Fruit fly (Drosophila melanogaster) whole organism, embryonic: ENCODE data around the gene Ssadh.
A peak's percentile ranks its signal among the peaks of the same experiment; 100 is the strongest.

ENCODE experiments used
- Abd-B ChIP-seq: fragments of 200-800 bp; sonication (Bioruptor generic); optimal IDR thresholded peaks from 2 replicates; lab custom pipeline; 2018; ENCODE audit warnings: missing biosample characterization, mild to moderate bottlenecking, missing genetic modification characterization, moderate library complexity
- Awh ChIP-seq: fragments of 200-800 bp; sonication (Bioruptor generic); IDR thresholded peaks from 2 replicates; pipeline ENCODE4, ENCODE4 v1.3.6; 2022; ENCODE audit warnings: missing biosample characterization, missing genetic modification characterization
- Bdp1 ChIP-seq: fragments of 200-800 bp; sonication (Bioruptor generic); optimal IDR thresholded peaks from 3 replicates; lab custom pipeline; 2016; ENCODE audit warnings: missing biosample characterization, missing genetic modification characterization
- CG10209 ChIP-seq: fragments of 200-800 bp; sonication (Bioruptor generic); optimal IDR thresholded peaks from 3 replicates; lab custom pipeline; 2017; ENCODE audit warnings: missing biosample characterization, mild to moderate bottlenecking, missing genetic modification characterization, missing genetic modification reagents
- CG10462 ChIP-seq: fragments of 200-800 bp; sonication (Bioruptor generic); optimal IDR thresholded peaks from 2 replicates; lab custom pipeline; 2016; ENCODE audit warnings: missing biosample characterization, missing genetic modification characterization
- CG11398 ChIP-seq: fragments of 200-800 bp; sonication (Bioruptor generic); optimal IDR thresholded peaks from 2 replicates; lab custom pipeline; 2016; ENCODE audit warnings: missing biosample characterization, missing genetic modification characterization
- CG12071 ChIP-seq: fragments of 200-800 bp; sonication (Bioruptor generic); optimal IDR thresholded peaks from 3 replicates; lab custom pipeline; 2018; ENCODE audit warnings: missing biosample characterization, mild to moderate bottlenecking, missing genetic modification characterization
- CG16863 ChIP-seq: fragments of 200-800 bp; sonication (Bioruptor generic); optimal IDR thresholded peaks from 3 replicates; lab custom pipeline; 2016; ENCODE audit warnings: missing biosample characterization, missing genetic modification characterization
- CG17186 ChIP-seq: fragments of 200-800 bp; sonication (Bioruptor generic); optimal IDR thresholded peaks from 3 replicates; lab custom pipeline; 2017; ENCODE audit warnings: missing biosample characterization, missing genetic modification reagents, missing genetic modification characterization
- CG18599 ChIP-seq: fragments of 200-800 bp; sonication (Bioruptor generic); optimal IDR thresholded peaks from 3 replicates; lab custom pipeline; 2017; ENCODE audit warnings: missing biosample characterization, missing genetic modification characterization, mild to moderate bottlenecking, moderate library complexity, missing genetic modification reagents
- CG2120 ChIP-seq: fragments of 200-800 bp; sonication (Bioruptor generic); optimal IDR thresholded peaks from 3 replicates; lab custom pipeline; 2016; ENCODE audit warnings: missing biosample characterization, missing genetic modification characterization
- CG2889 ChIP-seq: fragments of 200-800 bp; sonication (Bioruptor generic); IDR thresholded peaks from 3 replicates; pipeline ENCODE4 v1.3.6; 2022; ENCODE audit warnings: missing biosample characterization, missing genetic modification characterization
- CG32767 ChIP-seq: fragments of 200-800 bp; sonication (Bioruptor generic); IDR thresholded peaks from 2 replicates; pipeline ENCODE4 v1.3.6; 2022; ENCODE audit warnings: missing biosample characterization, missing genetic modification characterization
- CG32772 ChIP-seq: fragments of 200-800 bp; sonication (Bioruptor generic); IDR thresholded peaks from 2 replicates; pipeline ENCODE4 v1.3.6; 2022; ENCODE audit warnings: missing biosample characterization, missing genetic modification characterization
- CG4424 ChIP-seq: fragments of 200-800 bp; sonication (Bioruptor generic); optimal IDR thresholded peaks from 3 replicates; lab custom pipeline; 2016; ENCODE audit warnings: missing biosample characterization, missing genetic modification characterization
- CG7556 ChIP-seq: fragments of 200-800 bp; sonication (Bioruptor generic); optimal IDR thresholded peaks from 2 replicates; lab custom pipeline; 2017; ENCODE audit warnings: missing biosample characterization, mild to moderate bottlenecking, missing genetic modification characterization
- CG8089 ChIP-seq: fragments of 200-800 bp; sonication (Bioruptor generic); optimal IDR thresholded peaks from 3 replicates; lab custom pipeline; 2016; ENCODE audit warnings: missing biosample characterization, missing genetic modification characterization
- CG8281 ChIP-seq: fragments of 200-800 bp; sonication (Bioruptor generic); optimal IDR thresholded peaks from 2 replicates; lab custom pipeline; 2018; ENCODE audit warnings: missing biosample characterization, mild to moderate bottlenecking, missing genetic modification characterization, moderate library complexity
- CG9609 ChIP-seq: fragments of 200-800 bp; sonication (Bioruptor generic); optimal IDR thresholded peaks from 3 replicates; lab custom pipeline; 2016; ENCODE audit warnings: missing biosample characterization, missing genetic modification characterization
- CG9797 ChIP-seq: fragments of 200-800 bp; sonication (Bioruptor generic); optimal IDR thresholded peaks from 3 replicates; lab custom pipeline; 2018; ENCODE audit warnings: missing biosample characterization, mild to moderate bottlenecking, missing genetic modification characterization
- Chrac-16 ChIP-seq: fragments of 200-800 bp; sonication (Bioruptor generic); optimal IDR thresholded peaks from 3 replicates; lab custom pipeline; 2016; ENCODE audit warnings: missing biosample characterization, missing genetic modification characterization
- Dbx ChIP-seq: fragments of 200-800 bp; sonication (Bioruptor generic); IDR thresholded peaks from 3 replicates; pipeline ENCODE4 v1.3.6; 2022; ENCODE audit warnings: missing biosample characterization, missing genetic modification characterization
- ERR ChIP-seq: fragments of 200-800 bp; sonication (Bioruptor generic); optimal IDR thresholded peaks from 2 replicates; lab custom pipeline; 2016; ENCODE audit warnings: missing biosample characterization, missing genetic modification characterization
- Hsf ChIP-seq: fragments of 200-800 bp; sonication (Bioruptor generic); optimal IDR thresholded peaks from 3 replicates; lab custom pipeline; 2016; ENCODE audit warnings: missing biosample characterization, missing genetic modification characterization
- Jarid2 ChIP-seq: fragments of 200-800 bp; sonication (Bioruptor generic); optimal IDR thresholded peaks from 3 replicates; lab custom pipeline; 2017; ENCODE audit warnings: mild to moderate bottlenecking, missing biosample characterization, missing genetic modification reagents, missing genetic modification characterization
- Lhr ChIP-seq: fragments of 200-800 bp; sonication (Bioruptor generic); optimal IDR thresholded peaks from 3 replicates; lab custom pipeline; 2017; ENCODE audit warnings: mild to moderate bottlenecking, missing biosample characterization, missing genetic modification reagents, missing genetic modification characterization
- Lpt ChIP-seq: fragments of >200 bp; optimal IDR thresholded peaks from 2 replicates; lab custom pipeline; 2018; ENCODE audit warnings: missing biosample characterization, missing genetic modification characterization
- MESR4 ChIP-seq: fragments of 200-800 bp; sonication (Bioruptor generic); optimal IDR thresholded peaks from 2 replicates; lab custom pipeline; 2018; ENCODE audit warnings: missing biosample characterization, mild to moderate bottlenecking, missing genetic modification characterization, moderate library complexity
- Myb ChIP-seq: fragments of 200-800 bp; sonication (Bioruptor generic); optimal IDR thresholded peaks from 2 replicates; lab custom pipeline; 2016; ENCODE audit warnings: missing biosample characterization, missing genetic modification characterization
- al ChIP-seq: fragments of 200-800 bp; sonication (Bioruptor generic); IDR thresholded peaks from 2 replicates; pipeline ENCODE4 v1.3.6; 2022; ENCODE audit warnings: missing biosample characterization, missing genetic modification characterization
- ap ChIP-seq: fragments of 200-800 bp; sonication (Bioruptor generic); IDR thresholded peaks from 2 replicates; pipeline ENCODE4 v1.3.6; 2022; ENCODE audit warnings: missing biosample characterization, missing genetic modification characterization
- ase ChIP-seq: fragments of 200-800 bp; sonication (Bioruptor generic); IDR thresholded peaks from 3 replicates; pipeline ENCODE4 v1.3.6; 2022; ENCODE audit warnings: missing biosample characterization, missing genetic modification characterization
- chif ChIP-seq, 2 experiments: fragments of 200-800 bp; sonication (Bioruptor generic); optimal IDR thresholded peaks; 3 replicates each; lab custom pipeline; 2016; ENCODE audit warnings: missing biosample characterization in 2 of 2, missing genetic modification characterization in 2 of 2
- dm ChIP-seq: fragments of 200-800 bp; sonication (Bioruptor generic); optimal IDR thresholded peaks from 3 replicates; lab custom pipeline; 2016; ENCODE audit warnings: missing biosample characterization, missing genetic modification characterization
- esg ChIP-seq: fragments of 200-800 bp; sonication (Bioruptor generic); conservative IDR thresholded peaks from 2 replicates; pipeline ENCODE4 v1.3.6; 2022; ENCODE audit warnings: missing biosample characterization, missing genetic modification characterization
- fd3F ChIP-seq: fragments of 200-800 bp; sonication (Bioruptor generic); optimal IDR thresholded peaks from 2 replicates; lab custom pipeline; 2018; ENCODE audit warnings: missing biosample characterization, mild to moderate bottlenecking, missing genetic modification characterization, moderate library complexity
- fd64A ChIP-seq: fragments of 200-800 bp; sonication (Bioruptor generic); optimal IDR thresholded peaks from 3 replicates; lab custom pipeline; 2018; ENCODE audit warnings: missing biosample characterization, mild to moderate bottlenecking, missing genetic modification characterization
- ftz-f1 ChIP-seq: fragments of 200-800 bp; sonication (Bioruptor generic); optimal IDR thresholded peaks from 2 replicates; lab custom pipeline; 2016; ENCODE audit warnings: missing biosample characterization, missing genetic modification characterization
- h ChIP-seq: fragments of >200 bp; optimal IDR thresholded peaks from 2 replicates; lab custom pipeline; 2017
- hb ChIP-seq: fragments of 200-800 bp; sonication (Bioruptor generic); IDR thresholded peaks from 3 replicates; pipeline ENCODE4 v1.3.6; 2022; ENCODE audit warnings: missing biosample characterization, missing genetic modification characterization; ENCODE audit not compliant: partially characterized antibody
- hbn ChIP-seq: fragments of 200-800 bp; sonication (Bioruptor generic); IDR thresholded peaks from 2 replicates; pipeline ENCODE4 v1.3.6; 2022; ENCODE audit warnings: missing biosample characterization, missing genetic modification characterization; ENCODE audit not compliant: partially characterized antibody
- ken ChIP-seq: fragments of 200-800 bp; sonication (Bioruptor generic); IDR thresholded peaks from 3 replicates; pipeline ENCODE4 v1.3.6; 2022; ENCODE audit warnings: missing biosample characterization, missing genetic modification characterization
- kni ChIP-seq: fragments of 200-800 bp; sonication (Bioruptor generic); optimal IDR thresholded peaks from 3 replicates; lab custom pipeline; 2017; ENCODE audit warnings: mild to moderate bottlenecking, missing biosample characterization, missing genetic modification reagents, missing genetic modification characterization
- luna ChIP-seq: fragments of 200-800 bp; sonication (Bioruptor generic); optimal IDR thresholded peaks from 2 replicates; lab custom pipeline; 2016; ENCODE audit warnings: missing biosample characterization, missing genetic modification characterization
- mam ChIP-seq: fragments of 200-800 bp; sonication (Bioruptor generic); optimal IDR thresholded peaks from 3 replicates; lab custom pipeline; 2016; ENCODE audit warnings: missing biosample characterization, missing genetic modification characterization
- mld ChIP-seq: fragments of 200-800 bp; sonication (Bioruptor generic); IDR thresholded peaks from 3 replicates; pipeline ENCODE4 v1.3.6; 2022; ENCODE audit warnings: missing biosample characterization, missing genetic modification characterization; ENCODE audit not compliant: partially characterized antibody
- pfk ChIP-seq: fragments of 200-800 bp; sonication (Bioruptor generic); optimal IDR thresholded peaks from 2 replicates; lab custom pipeline; 2018; ENCODE audit warnings: missing biosample characterization, mild to moderate bottlenecking, missing genetic modification characterization, moderate library complexity
- psq ChIP-seq: fragments of 200-800 bp; sonication (Bioruptor generic); optimal IDR thresholded peaks from 2 replicates; lab custom pipeline; 2017; ENCODE audit warnings: missing biosample characterization, missing genetic modification characterization
- scrt ChIP-seq: fragments of 200-800 bp; sonication (Bioruptor generic); optimal IDR thresholded peaks from 2 replicates; lab custom pipeline; 2018; ENCODE audit warnings: missing biosample characterization, mild to moderate bottlenecking, missing genetic modification characterization, moderate library complexity
- sisA ChIP-seq: fragments of 200-800 bp; sonication (Bioruptor generic); IDR thresholded peaks from 2 replicates; pipeline ENCODE4 v1.3.6; 2022; ENCODE audit warnings: missing biosample characterization, missing genetic modification characterization
- ttk ChIP-seq: fragments of 200-800 bp; sonication (Bioruptor generic); IDR thresholded peaks from 2 replicates; pipeline ENCODE4 v2.1.2; 2022; ENCODE audit warnings: missing biosample characterization, missing genetic modification characterization
- tx ChIP-seq: fragments of 200-800 bp; sonication (Bioruptor generic); optimal IDR thresholded peaks from 2 replicates; lab custom pipeline; 2016; ENCODE audit warnings: missing biosample characterization, missing genetic modification characterization

The Ssadh gene

dm6 chr3R:25631079-25631478 lies 4.4 kb upstream of the Ssadh start (continued):
- TF ChIP-seq MESR4 (GFP tag; lab: Kevin White, UChicago): no peak
- TF ChIP-seq CG2889 (GFP tag; lab: Robert Waterston, UW): peak; percentile 66
- peak; percentile 2 to 41 for TF ChIP-seq chif (GFP tag; optimal IDR thresholded peaks at IDR 0.05; lab: Kevin White, UChicago)
- TF ChIP-seq CG16863 (GFP tag; lab: Kevin White, UChicago): peak; percentile 70
- peak; percentile 35 for TF ChIP-seq fd3F (GFP tag; lab: Kevin White, UChicago)
- TF ChIP-seq luna (GFP tag; lab: Kevin White, UChicago): no peak
- TF ChIP-seq ftz-f1: no peak
- no peak for TF ChIP-seq CG17186
- peak; percentile 13 for TF ChIP-seq fd64A
- peak; percentile 36 for TF ChIP-seq ERR (GFP tag; lab: Kevin White, UChicago)
- TF ChIP-seq hbn: no peak
- peak; percentile 75 for TF ChIP-seq Awh (GFP tag; lab: Robert Waterston, UW)
- TF ChIP-seq tx: peak; percentile 46
- TF ChIP-seq CG2120 (GFP tag; lab: Kevin White, UChicago): peak; percentile 73
- peak; percentile 9 for TF ChIP-seq dm (GFP tag; lab: Kevin White, UChicago)
- TF ChIP-seq sisA (GFP tag; lab: Robert Waterston, UW): peak; percentile 79
- TF ChIP-seq Dbx: peak; percentile 73
- peak; percentile 29; the same call in 1 of the 2 replicates for TF ChIP-seq ap (GFP tag; lab: Robert Waterston, UW)
- 0 out of 2 replicates have a peak, but pooled peaks have one; percentile 28 for TF ChIP-seq al (GFP tag; lab: Robert Waterston, UW)
- peak; percentile 61 for TF ChIP-seq CG4424 (GFP tag; lab: Kevin White, UChicago)
- TF ChIP-seq Bdp1: peak; percentile 11
- TF ChIP-seq scrt (GFP tag; lab: Kevin White, UChicago): peak; percentile 59
- TF ChIP-seq CG9797 (GFP tag; lab: Kevin White, UChicago): no peak
- peak; percentile 54; the same call in 1 of the 3 replicates for TF ChIP-seq ase (GFP tag; lab: Robert Waterston, UW)
- TF ChIP-seq kni (GFP tag; lab: Kevin White, UChicago): peak; percentile 20
- TF ChIP-seq CG18599 (GFP tag; lab: Kevin White, UChicago): peak; percentile 90
- peak; percentile 76 for TF ChIP-seq ttk (GFP tag; lab: Robert Waterston, UW)
- TF ChIP-seq esg (GFP tag; lab: Robert Waterston, UW): peak; percentile 75
- peak; percentile 59 for TF ChIP-seq Hsf (GFP tag; lab: Kevin White, UChicago)
- TF ChIP-seq CG8089 (GFP tag; lab: Kevin White, UChicago): peak; percentile 23
- TF ChIP-seq CG12071 (GFP tag; lab: Kevin White, UChicago): peak; percentile 74
- peak; percentile 37 for TF ChIP-seq CG8281 (tag; lab: Kevin White, UChicago)
- TF ChIP-seq CG7556: peak; percentile 74
- TF ChIP-seq pfk: no peak
- peak; percentile 46 for TF ChIP-seq Myb
- TF ChIP-seq Lpt (GFP tag; lab: Kevin White, UChicago): no peak
- no peak for TF ChIP-seq mld
- no peak for TF ChIP-seq psq (GFP tag; lab: Kevin White, UChicago)
- TF ChIP-seq mam (GFP tag; lab: Kevin White, UChicago): peak; percentile 75
- no peak for TF ChIP-seq Lhr (GFP tag; lab: Kevin White, UChicago)
- peak; percentile 25 for TF ChIP-seq CG11398
- TF ChIP-seq hb (GFP tag; lab: Robert Waterston, UW): no peak
- peak; percentile 55 for TF ChIP-seq CG9609 (GFP tag; lab: Kevin White, UChicago)
- peak; percentile 40 for TF ChIP-seq Chrac-16
- peak; percentile 72 for TF ChIP-seq CG32767 (GFP tag; lab: Robert Waterston, UW)
- TF ChIP-seq CG10462 (GFP tag; lab: Kevin White, UChicago): peak; percentile 14
- peak; percentile 77 for TF ChIP-seq CG32772
- no peak for TF ChIP-seq h (lab: Kevin White, UChicago)
- peak; percentile 61 for TF ChIP-seq CG10209 (GFP tag; lab: Kevin White, UChicago)
- TF ChIP-seq Jarid2 (GFP tag; lab: Kevin White, UChicago): no peak
- no peak for TF ChIP-seq Abd-B (GFP tag; lab: Kevin White, UChicago)
- peak; percentile 75; the same call in 2 of the 3 replicates for TF ChIP-seq ken (GFP tag; lab: Robert Waterston, UW)
